Fruit fly (Drosophila melanogaster): ENCODE data around the gene hemo.

Gene hemo

dm6 chr3R:18572845-18573490, 8.0 kb upstream of the hemo start, which contains the start of the genes CG7694 and fray (continued):
- peak; percentile 20; the same call in 1 of the 2 replicates for TF ChIP-seq CG13287 (GFP tag; IDR thresholded peaks at IDR 0.05; ENCODE audit: partially characterized antibody)
- no peak for TF ChIP-seq trh (GFP tag; optimal IDR thresholded peaks at IDR 0.05)
- TF ChIP-seq CG12659 (GFP tag; optimal IDR thresholded peaks at IDR 0.05), result peak; percentile 37
- 0 out of 2 replicates have a peak, but pooled peaks have one; percentile 9 for TF ChIP-seq bbx (GFP tag; IDR thresholded peaks at IDR 0.05; ENCODE audit: partially characterized antibody)
- TF ChIP-seq row (GFP tag; IDR thresholded peaks at IDR 0.05), result 0 out of 3 replicates have a peak, but pooled peaks have one; percentile 11
- TF ChIP-seq CG17186 (GFP tag; optimal IDR thresholded peaks at IDR 0.05), result peak; percentile 99
- TF ChIP-seq z (GFP tag; IDR thresholded peaks at IDR 0.05), result no peak

DNA sequence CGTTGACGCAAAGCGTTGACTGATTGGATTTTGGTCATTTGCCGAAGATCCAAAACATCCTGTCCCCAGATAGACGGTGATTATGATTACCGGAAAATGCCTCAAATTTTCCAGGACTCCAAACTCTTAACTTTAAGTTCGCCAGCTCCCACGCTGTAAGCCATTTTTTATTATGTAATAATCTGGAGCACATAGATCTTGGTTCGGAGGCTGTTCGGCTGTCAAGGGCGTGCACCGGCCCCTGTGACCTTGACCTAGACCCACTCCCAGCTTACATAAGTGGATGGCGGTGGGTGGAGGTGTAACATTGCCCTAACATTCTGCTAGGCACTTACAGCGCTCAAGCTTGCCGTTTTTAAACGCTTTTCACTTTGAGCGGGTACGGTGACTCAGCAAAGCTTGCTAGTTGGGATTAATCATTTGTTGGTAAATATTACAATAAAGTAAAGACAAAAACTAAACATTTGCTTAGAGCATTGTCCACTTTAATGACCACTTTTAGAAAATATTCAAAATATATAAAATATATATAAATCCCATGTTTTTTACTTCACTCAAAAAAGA, 7.3 kb upstream of the hemo start:
- TF ChIP-seq sens (GFP tag) (peak; percentile 46), Pdp1 (GFP tag; optimal IDR thresholded peaks at IDR 0.05) (peak in 1 of 2 experiments; percentile 90), CG31365 (tag; optimal IDR thresholded peaks at IDR 0.05) (no peak), Hand (GFP tag; optimal IDR thresholded peaks at IDR 0.05) (no peak), ftz-f1 (GFP tag; optimal IDR thresholded peaks at IDR 0.05) (peak; percentile 41), z (GFP tag; IDR thresholded peaks at IDR 0.05) (peak; percentile 47; the same call in 1 of the 3 replicates), Myb (GFP tag; optimal IDR thresholded peaks at IDR 0.05) (no peak), CG16863 (GFP tag; optimal IDR thresholded peaks at IDR 0.05) (no peak), ERR (GFP tag; optimal IDR thresholded peaks at IDR 0.05) (peak; percentile 43), CG8478 (optimal IDR thresholded peaks at IDR 0.05) (no peak), B-H1 (GFP tag; IDR thresholded peaks at IDR 0.05) (no peak), tin (GFP tag; optimal IDR thresholded peaks at IDR 0.05) (no peak)

DNA sequence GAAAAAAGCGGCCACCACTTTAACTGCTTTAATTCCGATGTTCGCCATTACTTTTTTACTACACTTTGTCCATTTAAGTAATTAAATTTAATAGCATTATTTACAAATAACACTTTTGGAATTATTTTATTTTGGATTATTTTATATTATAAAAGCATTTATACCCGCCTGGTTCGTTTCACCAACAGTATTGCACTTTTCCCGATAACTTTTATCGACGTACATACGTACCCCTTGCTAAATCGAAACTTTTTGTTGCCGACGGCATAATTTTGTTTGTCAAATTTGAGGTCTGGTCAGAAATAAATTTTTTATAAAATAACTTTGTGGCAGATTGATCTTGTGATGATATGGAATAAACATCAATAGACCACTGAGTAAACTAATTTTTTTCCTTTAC, 5.4 kb downstream of the hemo start, which contains the start of gene CG7691:
Gene CG7691, plus strand, starts transcription at position 301 of the 400 bp plus-strand sequence.
- no peak for TF ChIP-seq CG3995 (GFP tag; optimal IDR thresholded peaks at IDR 0.05)
- no peak for TF ChIP-seq CG31365 (tag; optimal IDR thresholded peaks at IDR 0.05)
- TF ChIP-seq CG10274 (GFP tag; optimal IDR thresholded peaks at IDR 0.05), result no peak
- no peak for TF ChIP-seq Hey (tag; optimal IDR thresholded peaks at IDR 0.05)

DNA sequence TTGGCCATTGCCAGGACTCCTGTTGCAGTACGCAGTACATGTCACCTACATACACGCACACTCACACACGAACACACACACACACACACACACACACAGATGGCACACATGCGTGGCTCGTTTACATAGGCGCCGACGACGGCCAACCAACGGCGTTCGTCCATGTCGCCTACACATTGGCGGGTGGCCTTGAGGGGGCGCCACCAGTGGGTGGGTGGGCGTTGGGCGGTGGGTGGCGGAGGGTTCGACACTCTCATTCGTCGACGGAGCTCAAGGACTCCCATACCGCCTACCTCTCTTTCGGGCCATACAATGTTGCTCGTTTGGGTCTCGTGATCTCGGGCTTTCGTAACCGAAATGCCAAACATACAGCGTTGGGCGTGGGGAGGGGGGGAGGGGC, 16.2 kb downstream of the hemo start:
- TF ChIP-seq HmgD (GFP tag; optimal IDR thresholded peaks at IDR 0.05) (no peak), CG7987 (GFP tag; optimal IDR thresholded peaks at IDR 0.05) (no peak), Nf-YC (tag; optimal IDR thresholded peaks at IDR 0.05) (peak; percentile 83), CG11696 (GFP tag; IDR thresholded peaks at IDR 0.05) (no peak), CG7745 (tag; optimal IDR thresholded peaks at IDR 0.05) (no peak), CG7963 (GFP tag; IDR thresholded peaks at IDR 0.05; ENCODE audit: partially characterized antibody) (no peak), dmrt11E (tag; optimal IDR thresholded peaks at IDR 0.05) (no peak), CG5180 (GFP tag; optimal IDR thresholded peaks at IDR 0.05) (peak; percentile 69), org-1 (GFP tag; optimal IDR thresholded peaks at IDR 0.05) (no peak), pum (GFP tag; optimal IDR thresholded peaks at IDR 0.05) (no peak), Oli (tag; optimal IDR thresholded peaks at IDR 0.05) (no peak), CG11093 (GFP tag; IDR thresholded peaks at IDR 0.05) (no peak), psq (GFP tag; optimal IDR thresholded peaks at IDR 0.05) (no peak), trh (GFP tag; optimal IDR thresholded peaks at IDR 0.05) (no peak), knrl (GFP tag; IDR thresholded peaks at IDR 0.05; ENCODE audit: partially characterized antibody) (no peak), da (GFP tag; optimal IDR thresholded peaks at IDR 0.05) (no peak), Nf-YB (GFP tag; optimal IDR thresholded peaks at IDR 0.05) (peak; percentile 74), fd64A (GFP tag; optimal IDR thresholded peaks at IDR 0.05) (no peak)
